Worm (Caenorhabditis elegans) whole organism, dauer: ENCODE results near the gene pat-12.

Source experiments
- unc-62 ChIP-seq: sonication (generic microtip); optimal IDR thresholded peaks from 2 replicates; lab custom pipeline; 2017; ENCODE audit warnings: missing biosample characterization, missing genetic modification reagents, missing genetic modification characterization

The pat-12 gene

DNA sequence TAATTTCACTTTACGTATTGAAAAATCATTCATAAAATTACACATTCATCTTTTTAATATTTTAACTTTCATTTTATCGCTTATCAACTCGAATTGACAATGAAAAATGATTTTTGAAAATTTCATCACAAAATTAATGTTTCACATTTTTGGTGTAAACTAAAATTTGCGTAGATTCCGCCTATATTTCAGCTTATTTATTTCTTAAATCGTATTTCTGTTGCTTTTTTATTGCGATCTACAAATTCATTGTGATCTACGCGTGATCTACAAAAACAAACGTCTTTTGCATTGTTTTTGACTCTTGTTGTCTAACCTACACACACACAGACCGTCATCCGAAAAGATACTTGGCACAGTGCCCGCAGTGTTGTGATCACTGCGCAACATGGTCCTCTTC lies 64.1 kb downstream of the pat-12 start:
- no peak for TF ChIP-seq unc-62

DNA sequence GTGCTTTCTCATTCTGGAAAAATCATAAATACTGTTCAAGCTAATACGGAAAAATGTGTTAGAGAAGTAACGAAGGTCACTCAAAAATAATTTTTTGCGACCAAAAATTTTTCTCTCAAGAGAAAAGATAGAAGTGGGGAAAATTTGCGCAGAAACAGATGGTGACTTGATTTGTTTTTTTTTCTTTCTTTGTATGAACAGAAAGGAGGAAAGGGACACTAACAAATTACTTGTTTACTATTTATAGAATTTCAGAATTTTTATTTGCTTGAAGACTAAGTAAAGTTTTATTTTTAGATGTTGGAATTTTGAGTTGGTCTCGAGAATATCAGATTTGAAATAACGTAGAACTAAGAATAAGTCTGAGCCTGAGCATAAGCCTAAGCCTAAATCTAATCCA lies 68.9 kb downstream of the pat-12 start, which contains the start of gene W02B3.4:
Gene W02B3.4, minus strand, starts transcription at position 101 of the 400 bp plus-strand sequence.
- no peak for TF ChIP-seq unc-62
